Fruit fly (Drosophila melanogaster) whole organism: ENCODE measurements around the gene CG31097.

Experiments used
- Dll ChIP-seq: fragments of >200 bp; optimal IDR thresholded peaks from 2 replicates; lab custom pipeline; 2017
- usp ChIP-seq: fragments of >200 bp; optimal IDR thresholded peaks from 2 replicates; lab custom pipeline; 2017; ENCODE audit warnings: missing biosample characterization, missing genetic modification characterization, mixed read lengths

dm6 chr3R:25269909-25270308 lies 27.7 kb downstream of the CG31097 start, which contains the start of the genes CG11889 and CG11891:
- no peak for TF ChIP-seq Dll
- no peak for TF ChIP-seq usp
